Fruit fly (Drosophila melanogaster) whole organism, embryonic: Measurements from ENCODE around the gene CG33687.

Source experiments
- BtbVII ChIP-seq: fragments of 200-800 bp; sonication (Bioruptor generic); optimal IDR thresholded peaks from 3 replicates; lab custom pipeline; 2017; ENCODE audit warnings: missing biosample characterization, mild to moderate bottlenecking, missing genetic modification characterization
- CG11723 ChIP-seq: fragments of 200-800 bp; sonication (Bioruptor generic); optimal IDR thresholded peaks from 2 replicates; lab custom pipeline; 2017; ENCODE audit warnings: missing biosample characterization, mild to moderate bottlenecking, missing genetic modification characterization
- CG12659 ChIP-seq: fragments of 200-800 bp; sonication (Bioruptor generic); optimal IDR thresholded peaks from 3 replicates; lab custom pipeline; 2017; ENCODE audit warnings: mild to moderate bottlenecking, missing biosample characterization, missing genetic modification reagents, missing genetic modification characterization
- CG13894 ChIP-seq: fragments of 200-800 bp; sonication (Bioruptor generic); optimal IDR thresholded peaks from 3 replicates; lab custom pipeline; 2018; ENCODE audit warnings: missing biosample characterization, mild to moderate bottlenecking, missing genetic modification characterization, moderate library complexity
- CG14441 ChIP-seq: fragments of 200-800 bp; sonication (Bioruptor generic); IDR thresholded peaks from 2 replicates; pipeline ENCODE4 v1.3.6; 2022; ENCODE audit warnings: missing biosample characterization, missing genetic modification characterization
- CG14860 ChIP-seq: fragments of 200-800 bp; sonication (Bioruptor generic); IDR thresholded peaks from 3 replicates; pipeline ENCODE4 v1.3.6; 2022; ENCODE audit warnings: missing biosample characterization, missing genetic modification characterization; ENCODE audit not compliant: partially characterized antibody
- CG2678 ChIP-seq: fragments of 200-800 bp; sonication (Bioruptor generic); optimal IDR thresholded peaks from 3 replicates; lab custom pipeline; 2019; ENCODE audit warnings: missing biosample characterization, mild to moderate bottlenecking, missing genetic modification characterization, moderate library complexity
- CG2712 ChIP-seq: fragments of 200-800 bp; optimal IDR thresholded peaks from 3 replicates; lab custom pipeline; 2019; ENCODE audit warnings: missing biosample characterization, mild to moderate bottlenecking, missing genetic modification characterization, moderate library complexity
- CG34376 ChIP-seq: fragments of 200-800 bp; sonication (Bioruptor generic); optimal IDR thresholded peaks from 2 replicates; lab custom pipeline; 2018; ENCODE audit warnings: missing biosample characterization, mild to moderate bottlenecking, missing genetic modification characterization
- CG4282 ChIP-seq: fragments of 200-800 bp; sonication (Bioruptor generic); optimal IDR thresholded peaks from 2 replicates; lab custom pipeline; 2016; ENCODE audit warnings: missing biosample characterization, missing genetic modification characterization
- CG7987 ChIP-seq: fragments of 200-800 bp; sonication (Bioruptor generic); optimal IDR thresholded peaks from 2 replicates; lab custom pipeline; 2018; ENCODE audit warnings: missing biosample characterization, mild to moderate bottlenecking, missing genetic modification characterization, moderate library complexity
- CG9817 ChIP-seq: fragments of 200-800 bp; sonication (Bioruptor generic); optimal IDR thresholded peaks from 2 replicates; lab custom pipeline; 2018; ENCODE audit warnings: missing biosample characterization, mild to moderate bottlenecking, missing genetic modification characterization, moderate library complexity
- Deaf1 ChIP-seq: fragments of 200-800 bp; optimal IDR thresholded peaks from 3 replicates; lab custom pipeline; 2019; ENCODE audit warnings: missing biosample characterization, mild to moderate bottlenecking, missing genetic modification characterization, moderate library complexity
- Hmr ChIP-seq: fragments of 200-800 bp; sonication (Bioruptor generic); optimal IDR thresholded peaks from 3 replicates; lab custom pipeline; 2017; ENCODE audit warnings: mild to moderate bottlenecking, missing biosample characterization, missing genetic modification reagents, missing genetic modification characterization
- Med ChIP-seq: fragments of 200-800 bp; sonication (Bioruptor generic); peaks from one replicate; lab custom pipeline; 2016; ENCODE audit warnings: missing biosample characterization, missing genetic modification characterization, mild to moderate bottlenecking, inconsistent platforms, moderate library complexity
- Meics ChIP-seq: fragments of 200-800 bp; sonication (Bioruptor generic); optimal IDR thresholded peaks from 2 replicates; lab custom pipeline; 2017; ENCODE audit warnings: missing biosample characterization, mild to moderate bottlenecking, missing genetic modification characterization
- Mes4 ChIP-seq: fragments of 200-800 bp; sonication (Bioruptor generic); optimal IDR thresholded peaks from 2 replicates; lab custom pipeline; 2016; ENCODE audit warnings: missing biosample characterization, missing genetic modification characterization
- NFAT ChIP-seq: fragments of 200-800 bp; sonication (Bioruptor generic); IDR thresholded peaks from 2 replicates; pipeline ENCODE4 v1.3.6; 2022; ENCODE audit warnings: missing biosample characterization, missing genetic modification characterization
- Rfx ChIP-seq: fragments of 200-800 bp; sonication (Bioruptor generic); IDR thresholded peaks from 2 replicates; pipeline ENCODE4 v1.3.6; 2022; ENCODE audit warnings: missing biosample characterization, missing genetic modification characterization
- bbx ChIP-seq: fragments of 200-800 bp; sonication (Bioruptor generic); IDR thresholded peaks from 2 replicates; pipeline ENCODE4 v1.3.6; 2022; ENCODE audit warnings: missing biosample characterization, missing genetic modification characterization; ENCODE audit not compliant: partially characterized antibody
- caup ChIP-seq: fragments of 200-800 bp; sonication (Bioruptor generic); optimal IDR thresholded peaks from 3 replicates; lab custom pipeline; 2017; ENCODE audit warnings: missing biosample characterization, mild to moderate bottlenecking, missing genetic modification characterization, moderate library complexity; ENCODE audit not compliant: severe bottlenecking
- chinmo ChIP-seq: fragments of 200-800 bp; sonication (Bioruptor generic); IDR thresholded peaks from 4 replicates; pipeline ENCODE4 v1.3.6; 2022; ENCODE audit warnings: missing biosample characterization, missing genetic modification characterization; ENCODE audit not compliant: partially characterized antibody
- exex ChIP-seq: fragments of 200-800 bp; sonication (Bioruptor generic); optimal IDR thresholded peaks from 4 replicates; lab custom pipeline; 2018; ENCODE audit warnings: missing biosample characterization, mild to moderate bottlenecking, missing genetic modification characterization, moderate library complexity
- fd3F ChIP-seq: fragments of 200-800 bp; sonication (Bioruptor generic); optimal IDR thresholded peaks from 2 replicates; lab custom pipeline; 2018; ENCODE audit warnings: missing biosample characterization, mild to moderate bottlenecking, missing genetic modification characterization, moderate library complexity
- gsb ChIP-seq: fragments of 200-800 bp; sonication (Bioruptor generic); IDR thresholded peaks from 2 replicates; pipeline ENCODE4 v1.3.6; 2022; ENCODE audit warnings: missing biosample characterization, missing genetic modification characterization
- hbn ChIP-seq: fragments of 200-800 bp; sonication (Bioruptor generic); IDR thresholded peaks from 2 replicates; pipeline ENCODE4 v1.3.6; 2022; ENCODE audit warnings: missing biosample characterization, missing genetic modification characterization; ENCODE audit not compliant: partially characterized antibody
- her ChIP-seq: fragments of 200-800 bp; sonication (Bioruptor generic); optimal IDR thresholded peaks from 2 replicates; lab custom pipeline; 2016; ENCODE audit warnings: missing biosample characterization, missing genetic modification characterization
- inv ChIP-seq: fragments of 200-800 bp; sonication (Bioruptor generic); IDR thresholded peaks from 2 replicates; pipeline ENCODE4 v1.3.6; 2022; ENCODE audit warnings: missing biosample characterization, missing genetic modification characterization; ENCODE audit not compliant: partially characterized antibody
- kah ChIP-seq: fragments of 200-800 bp; sonication (Bioruptor generic); optimal IDR thresholded peaks from 2 replicates; lab custom pipeline; 2018; ENCODE audit warnings: missing biosample characterization, mild to moderate bottlenecking, missing genetic modification characterization
- kay ChIP-seq: fragments of 200-800 bp; sonication (Bioruptor generic); optimal IDR thresholded peaks from 2 replicates; lab custom pipeline; 2016; ENCODE audit warnings: missing biosample characterization, missing genetic modification characterization
- lab ChIP-seq: fragments of 200-800 bp; sonication (Bioruptor generic); optimal IDR thresholded peaks from 3 replicates; lab custom pipeline; 2017; ENCODE audit warnings: missing biosample characterization, missing genetic modification characterization, mild to moderate bottlenecking, moderate library complexity, missing genetic modification reagents
- mam ChIP-seq: fragments of 200-800 bp; sonication (Bioruptor generic); optimal IDR thresholded peaks from 3 replicates; lab custom pipeline; 2016; ENCODE audit warnings: missing biosample characterization, missing genetic modification characterization
- nerfin-2 ChIP-seq: fragments of 200-800 bp; sonication (Bioruptor generic); IDR thresholded peaks from 2 replicates; pipeline ENCODE4 v1.3.6; 2022; ENCODE audit warnings: missing biosample characterization, missing genetic modification characterization; ENCODE audit not compliant: partially characterized antibody
- nom ChIP-seq: fragments of 200-800 bp; sonication (Bioruptor generic); optimal IDR thresholded peaks from 2 replicates; lab custom pipeline; 2017; ENCODE audit warnings: missing biosample characterization, missing genetic modification characterization, mild to moderate bottlenecking, moderate library complexity, missing genetic modification reagents
- pho ChIP-seq: fragments of 200-800 bp; sonication (Bioruptor generic); optimal IDR thresholded peaks from 2 replicates; lab custom pipeline; 2016; ENCODE audit warnings: missing biosample characterization, missing genetic modification characterization
- ranshi ChIP-seq: fragments of 200-800 bp; sonication (Bioruptor generic); IDR thresholded peaks from 2 replicates; pipeline ENCODE4 v1.3.6; 2022; ENCODE audit warnings: missing biosample characterization, missing genetic modification characterization
- schlank ChIP-seq: fragments of 200-800 bp; sonication (Bioruptor generic); optimal IDR thresholded peaks from 2 replicates; lab custom pipeline; 2018; ENCODE audit warnings: missing biosample characterization, mild to moderate bottlenecking, missing genetic modification characterization
- shn ChIP-seq: fragments of 200-800 bp; sonication (Bioruptor generic); optimal IDR thresholded peaks from 3 replicates; lab custom pipeline; 2016; ENCODE audit warnings: missing biosample characterization, missing genetic modification characterization
- sisA ChIP-seq: fragments of 200-800 bp; sonication (Bioruptor generic); IDR thresholded peaks from 2 replicates; pipeline ENCODE4 v1.3.6; 2022; ENCODE audit warnings: missing biosample characterization, missing genetic modification characterization
- sqz ChIP-seq: fragments of 200-800 bp; sonication (Bioruptor generic); optimal IDR thresholded peaks from 3 replicates; lab custom pipeline; 2018; ENCODE audit warnings: missing biosample characterization, mild to moderate bottlenecking, missing genetic modification characterization
- ssp ChIP-seq: fragments of 200-800 bp; sonication (Bioruptor generic); IDR thresholded peaks from 2 replicates; pipeline ENCODE4 v1.3.6; 2022; ENCODE audit warnings: missing biosample characterization, missing genetic modification characterization
- tio ChIP-seq: fragments of 200-800 bp; sonication (Bioruptor generic); optimal IDR thresholded peaks from 2 replicates; lab custom pipeline; 2017; ENCODE audit warnings: missing biosample characterization, missing genetic modification characterization, inconsistent platforms
- vfl ChIP-seq: fragments of 200-800 bp; sonication (Bioruptor generic); optimal IDR thresholded peaks from 2 replicates; lab custom pipeline; 2016; ENCODE audit warnings: missing biosample characterization, missing genetic modification characterization
- vvl ChIP-seq: fragments of 200-800 bp; sonication (Bioruptor generic); IDR thresholded peaks from 2 replicates; pipeline ENCODE4 v1.3.6; 2022; ENCODE audit warnings: missing biosample characterization, missing genetic modification characterization
- wdn ChIP-seq: fragments of 200-800 bp; sonication (Bioruptor generic); IDR thresholded peaks from 2 replicates; pipeline ENCODE4 v1.3.6; 2022; ENCODE audit warnings: missing biosample characterization, missing genetic modification characterization

CG33687 gene

DNA sequence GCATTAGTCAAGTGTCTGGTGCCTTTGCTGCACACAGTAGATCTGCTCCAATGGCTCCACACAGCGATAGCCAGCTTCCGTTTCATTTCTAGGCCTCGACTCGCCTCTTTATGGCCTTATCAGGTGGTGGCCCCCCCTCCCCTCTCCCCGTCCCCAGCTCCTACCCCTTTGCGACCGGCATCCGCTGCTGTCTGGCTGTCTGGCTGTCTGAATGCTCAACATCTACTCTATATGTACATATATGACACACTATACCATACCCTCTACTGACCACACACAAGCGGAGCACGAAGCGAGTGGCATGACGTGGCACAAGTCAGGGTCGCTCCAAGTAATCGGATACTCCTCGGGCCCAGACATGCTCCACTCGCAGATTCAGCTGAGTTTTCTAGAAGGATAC lies 39.3 kb upstream of the CG33687 start (continued):
- TF ChIP-seq nerfin-2 (GFP tag; lab: Robert Waterston, UW) (peak; percentile 58), hbn (GFP tag; lab: Robert Waterston, UW) (no peak), bbx (GFP tag; lab: Robert Waterston, UW) (0 out of 2 replicates have a peak, but pooled peaks have one; percentile 23), CG4282 (GFP tag; lab: Kevin White, UChicago) (no peak), CG14441 (GFP tag; lab: Robert Waterston, UW) (no peak), vfl (no peak), CG14860 (GFP tag; lab: Robert Waterston, UW) (peak; percentile 56; the same call in 2 of the 3 replicates), her (no peak), inv (peak; percentile 33; the same call in 1 of the 2 replicates)

DNA sequence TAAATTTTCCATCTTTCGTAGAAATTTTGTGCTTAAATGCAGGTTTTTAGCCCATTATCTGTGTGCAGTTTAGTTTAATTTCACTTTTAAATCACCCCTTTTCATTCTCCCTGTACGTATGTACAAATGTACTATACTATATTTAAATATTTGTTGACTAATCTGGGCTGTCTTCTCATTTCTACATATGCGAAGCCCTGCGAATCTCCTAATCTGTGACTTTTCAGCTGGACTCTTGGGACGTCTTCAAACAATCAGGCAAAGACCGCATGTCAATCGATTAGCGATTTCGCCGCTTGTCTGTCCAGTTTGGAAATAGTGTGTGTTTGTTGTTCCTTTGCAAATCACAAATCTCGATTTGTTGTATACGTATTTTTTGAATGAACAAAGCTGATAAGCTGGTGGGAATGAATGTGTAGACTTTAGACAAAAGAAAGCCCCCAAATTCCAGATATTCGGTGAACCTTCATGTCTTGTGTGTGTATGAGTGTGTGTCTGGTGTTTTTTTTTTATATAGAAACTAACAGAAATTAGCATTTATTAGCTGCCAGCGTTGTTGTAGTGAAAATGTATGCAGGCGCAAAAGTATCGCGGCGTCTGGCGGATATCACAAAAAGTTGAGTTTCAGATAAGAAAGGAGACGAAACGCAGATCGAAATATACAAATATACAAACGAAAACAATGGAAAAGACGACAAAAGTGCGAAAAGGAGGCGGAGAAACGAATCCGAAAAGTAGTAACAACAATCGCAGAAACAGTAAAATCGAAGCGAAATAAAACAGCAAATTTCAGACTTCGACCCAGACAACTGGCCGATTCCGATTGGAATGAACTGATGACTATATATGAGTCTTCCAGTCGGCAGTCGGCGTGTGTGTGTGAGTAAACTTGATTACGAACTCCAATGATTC lies 38.3 kb upstream of the CG33687 start:
- peak; percentile 77 for TF ChIP-seq CG13894 (tag; lab: Kevin White, UChicago)
- peak; percentile 1 for TF ChIP-seq sqz (GFP tag; lab: Kevin White, UChicago)
- no peak for TF ChIP-seq ranshi (GFP tag; lab: Robert Waterston, UW)
- TF ChIP-seq nom (GFP tag; lab: Kevin White, UChicago), result peak; percentile 63
- TF ChIP-seq gsb (GFP tag; lab: Robert Waterston, UW), result no peak
- 0 out of 4 replicates have a peak, but pooled peaks have one; percentile 13 for TF ChIP-seq chinmo (GFP tag; lab: Robert Waterston, UW)
- no peak for TF ChIP-seq kah
- TF ChIP-seq exex (tag; lab: Kevin White, UChicago), result peak; percentile 25
- no peak for TF ChIP-seq ssp (GFP tag; lab: Robert Waterston, UW)
- TF ChIP-seq CG34376 (GFP tag; lab: Kevin White, UChicago), result peak; percentile 14
- TF ChIP-seq bbx (GFP tag; lab: Robert Waterston, UW), result no peak
- TF ChIP-seq lab (GFP tag; lab: Kevin White, UChicago), result no peak
- no peak for TF ChIP-seq Hmr (GFP tag; lab: Kevin White, UChicago)
- TF ChIP-seq CG7987 (GFP tag; lab: Kevin White, UChicago), result peak; percentile 87
- TF ChIP-seq CG2712 (tag; lab: Kevin White, UChicago), result no peak
- TF ChIP-seq Rfx (GFP tag; lab: Robert Waterston, UW), result 0 out of 2 replicates have a peak, but pooled peaks have one; percentile 6
- TF ChIP-seq sisA (GFP tag; lab: Robert Waterston, UW), result no peak
- 0 out of 2 replicates have a peak, but pooled peaks have one; percentile 17 for TF ChIP-seq vvl (GFP tag; lab: Robert Waterston, UW)
- TF ChIP-seq BtbVII, result no peak
- TF ChIP-seq Med, result peak; percentile 33
- TF ChIP-seq, all 482 proteins: peak for 10

DNA sequence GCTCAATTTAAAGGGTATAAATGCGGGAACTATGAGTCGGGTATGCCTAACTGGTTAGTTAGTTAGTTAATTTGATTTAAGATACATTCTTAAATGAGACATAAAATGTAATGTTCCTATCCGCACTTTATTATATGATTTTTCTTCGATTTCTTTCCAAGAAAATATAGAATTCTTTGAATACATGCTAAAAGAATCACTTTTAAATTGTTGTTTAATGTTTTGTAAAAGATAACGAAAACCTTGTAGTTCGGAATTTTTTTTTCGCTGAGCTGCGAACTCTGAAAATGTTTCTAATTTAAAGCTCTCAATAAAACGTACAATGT lies 37.6 kb upstream of the CG33687 start:
- TF ChIP-seq wdn (GFP tag; lab: Robert Waterston, UW) (0 out of 2 replicates have a peak, but pooled peaks have one; percentile 20), Deaf1 (tag; lab: Kevin White, UChicago) (no peak), pho (GFP tag; lab: Kevin White, UChicago) (peak; percentile 27), NFAT (GFP tag; lab: Robert Waterston, UW) (no peak), fd3F (GFP tag; lab: Kevin White, UChicago) (peak; percentile 33), kay (GFP tag; lab: Kevin White, UChicago) (no peak), CG9817 (tag; lab: Kevin White, UChicago) (peak; percentile 14), CG12659 (GFP tag; lab: Kevin White, UChicago) (peak; percentile 12), lab (GFP tag; lab: Kevin White, UChicago) (peak; percentile 60), Mes4 (no peak), shn (no peak), CG2678 (tag; lab: Kevin White, UChicago) (peak; percentile 58), CG11723 (GFP tag; lab: Kevin White, UChicago) (no peak), caup (GFP tag; lab: Kevin White, UChicago) (peak; percentile 35), tio (GFP tag; lab: Kevin White, UChicago) (peak; percentile 29), mam (GFP tag; lab: Kevin White, UChicago) (peak; percentile 36), Meics (GFP tag; lab: Kevin White, UChicago) (peak; percentile 34), nom (GFP tag; lab: Kevin White, UChicago) (no peak), schlank (peak; percentile 21)
